Worm (Caenorhabditis elegans): Measurements from ENCODE around the gene lec-4.
A peak's percentile ranks its signal among the peaks of the same experiment; 100 is the strongest.

lec-4 gene

DNA sequence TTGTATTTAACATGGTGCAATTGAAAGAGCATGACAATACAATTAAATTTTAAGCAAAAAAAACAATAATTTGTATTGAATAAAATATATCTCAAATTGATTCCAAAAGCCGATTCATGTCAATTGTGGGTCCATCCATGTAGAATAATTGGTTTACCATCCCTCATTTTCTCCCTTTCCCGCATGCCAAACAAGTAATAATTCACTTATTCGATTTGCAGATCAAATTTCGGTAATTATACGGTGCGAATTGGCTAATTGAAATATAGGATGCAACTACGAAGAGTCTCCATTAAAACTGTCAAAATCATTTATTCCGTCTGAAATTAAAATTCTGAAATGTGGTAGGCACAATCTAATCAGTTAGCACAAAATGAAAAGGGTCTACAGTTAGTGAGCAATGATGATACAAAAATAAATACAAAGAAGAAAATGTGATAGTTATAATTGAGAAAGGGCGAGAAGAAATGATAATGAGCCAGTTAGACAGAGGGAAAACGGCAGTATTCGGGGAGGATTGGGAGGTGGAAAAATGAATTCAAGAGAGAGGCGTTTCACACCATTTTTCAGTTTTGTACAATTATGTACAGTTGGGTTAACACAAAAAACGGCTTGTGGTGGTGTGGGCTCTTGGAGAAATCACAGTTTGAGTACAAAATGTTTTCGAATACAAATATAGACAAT lies 16.7 kb upstream of the lec-4 start:
- no peak for TF ChIP-seq hlh-11 (tag; optimal IDR thresholded peaks at IDR 0.05)
- peak; percentile 34 for TF ChIP-seq mep-1 (tag; optimal IDR thresholded peaks at IDR 0.05)
- TF ChIP-seq aha-1 (tag), result peak; percentile 54
- TF ChIP-seq php-3 (GFP tag; IDR thresholded peaks at IDR 0.05), result no peak
- peak in 1 of 2 experiments; percentile 17 for TF ChIP-seq lsy-2 (tag; optimal IDR thresholded peaks at IDR 0.05)
- TF ChIP-seq ZK337.2 (GFP tag; IDR thresholded peaks at IDR 0.05), result no peak
- no peak for TF ChIP-seq Y48G9A.11 (GFP tag; IDR thresholded peaks at IDR 0.05)
- TF ChIP-seq Y105C5A.15 (GFP tag; IDR thresholded peaks at IDR 0.05), result no peak
- TF ChIP-seq ztf-7 (tag; optimal IDR thresholded peaks at IDR 0.05), result no peak
- no peak for TF ChIP-seq ceh-20 (GFP tag; IDR thresholded peaks at IDR 0.05)
- TF ChIP-seq ceh-28 (tag; optimal IDR thresholded peaks at IDR 0.05), result no peak
- TF ChIP-seq spr-3 (GFP tag; optimal IDR thresholded peaks at IDR 0.05), result no peak
- TF ChIP-seq T26A8.4 (GFP tag; IDR thresholded peaks at IDR 0.05), result no peak; the same call in 1 of the 2 replicates
- TF ChIP-seq nhr-28 (tag; optimal IDR thresholded peaks at IDR 0.05), result no peak
- TF ChIP-seq pha-4 (GFP tag; IDR thresholded peaks at IDR 0.05), result no peak
- no peak for TF ChIP-seq pha-4 (tag; optimal IDR thresholded peaks at IDR 0.05)
- no peak for TF ChIP-seq hif-1 (tag; optimal IDR thresholded peaks at IDR 0.05)
- TF ChIP-seq duxl-1 (tag; optimal IDR thresholded peaks at IDR 0.05; ENCODE audit: poor library complexity), result no peak
- TF ChIP-seq zag-1 (tag; optimal IDR thresholded peaks at IDR 0.05), result no peak
- no peak for TF ChIP-seq madf-5 (GFP tag; IDR thresholded peaks at IDR 0.05)
- TF ChIP-seq nhr-6 (tag; optimal IDR thresholded peaks at IDR 0.05), result no peak
- TF ChIP-seq lin-13 (GFP tag; optimal IDR thresholded peaks at IDR 0.05), result no peak
- TF ChIP-seq nhr-102 (tag; optimal IDR thresholded peaks at IDR 0.05), result no peak
- no peak for TF ChIP-seq mdt-29 (GFP tag; IDR thresholded peaks at IDR 0.05)
- TF ChIP-seq lir-3 (tag; optimal IDR thresholded peaks at IDR 0.05), result no peak
- TF ChIP-seq snpc-4 (tag; optimal IDR thresholded peaks at IDR 0.05), result no peak
- no peak for TF ChIP-seq egl-43 (GFP tag; IDR thresholded peaks at IDR 0.05)
- no peak for TF ChIP-seq Y5F2A.4 (GFP tag; optimal IDR thresholded peaks at IDR 0.05)
- TF ChIP-seq pqm-1 (tag; optimal IDR thresholded peaks at IDR 0.05), result no peak
- TF ChIP-seq Y75B8A.6 (GFP tag; IDR thresholded peaks at IDR 0.05), result no peak
- TF ChIP-seq dmd-6 (GFP tag; IDR thresholded peaks at IDR 0.05), result no peak
- TF ChIP-seq jun-1 (tag; optimal IDR thresholded peaks at IDR 0.05), result no peak
- peak; percentile 10 for TF ChIP-seq aly-2 (tag; optimal IDR thresholded peaks at IDR 0.05)
- no peak for TF ChIP-seq set-16 (GFP tag; IDR thresholded peaks at IDR 0.05)
- TF ChIP-seq nhr-48 (tag; optimal IDR thresholded peaks at IDR 0.05), result peak; percentile 6
- TF ChIP-seq cey-2 (tag; optimal IDR thresholded peaks at IDR 0.05; ENCODE audit: borderline replicate concordance, insufficient read depth), result no peak
- peak; percentile 34 for TF ChIP-seq sdz-12 (GFP tag; optimal IDR thresholded peaks at IDR 0.05)
- TF ChIP-seq madf-9 (GFP tag; conservative IDR thresholded peaks at IDR 0.05), result no peak
- TF ChIP-seq D1046.2 (GFP tag; IDR thresholded peaks at IDR 0.05), result no peak
- TF ChIP-seq daf-19 (GFP tag; conservative IDR thresholded peaks at IDR 0.05), result no peak
- TF ChIP-seq zfp-2 (tag; optimal IDR thresholded peaks at IDR 0.05), result no peak
- TF ChIP-seq ama-1 (optimal IDR thresholded peaks at IDR 0.05), result peak; percentile 54
- no peak for TF ChIP-seq lin-1 (GFP tag; IDR thresholded peaks at IDR 0.05)
- no peak for TF ChIP-seq F26F4.8 (GFP tag; conservative IDR thresholded peaks at IDR 0.05)
- no peak for TF ChIP-seq mxl-2 (GFP tag; conservative IDR thresholded peaks at IDR 0.05)
- peak; percentile 12 for TF ChIP-seq mes-2 (tag; optimal IDR thresholded peaks at IDR 0.05; ENCODE audit: poor library complexity, severe bottlenecking)
- no peak for TF ChIP-seq ces-1 (GFP tag; optimal IDR thresholded peaks at IDR 0.05)
- peak; percentile 74; the same call in 1 of the 2 replicates for TF ChIP-seq zfp-3 (GFP tag; conservative IDR thresholded peaks at IDR 0.05)
- TF ChIP-seq nhr-77 (tag; optimal IDR thresholded peaks at IDR 0.05), result no peak
- TF ChIP-seq arid-1 (GFP tag; conservative IDR thresholded peaks at IDR 0.05), result 0 out of 2 replicates have a peak, but pooled peaks have one; percentile 6
- TF ChIP-seq skn-1 (tag; optimal IDR thresholded peaks at IDR 0.05), result no peak

Measured in whole organism, L4 larva.